Worm (Caenorhabditis elegans): Measurements from ENCODE around the gene pat-2.

The pat-2 gene

ce11 chrIII:8797211-8797733 is 21.4 kb upstream of the pat-2 start:
- TF ChIP-seq tbx-2 (tag; optimal IDR thresholded peaks at IDR 0.05): peak; percentile 75
- no peak for TF ChIP-seq ZK546.5 (tag; optimal IDR thresholded peaks at IDR 0.05)
- TF ChIP-seq nhr-67 (tag; optimal IDR thresholded peaks at IDR 0.05): no peak
- no peak for TF ChIP-seq nhr-12 (tag; optimal IDR thresholded peaks at IDR 0.05)
- peak; percentile 93 for TF ChIP-seq lin-39 (tag; optimal IDR thresholded peaks at IDR 0.05)
- peak in 1 of 3 experiments; percentile 74 for TF ChIP-seq elt-3 (tag; optimal IDR thresholded peaks at IDR 0.05)
- peak; percentile 43 for TF ChIP-seq pha-4 (tag; optimal IDR thresholded peaks at IDR 0.05)
- TF ChIP-seq lsy-12 (tag; optimal IDR thresholded peaks at IDR 0.05): peak; percentile 81
- TF ChIP-seq nhr-237 (tag; optimal IDR thresholded peaks at IDR 0.05): no peak
- peak; percentile 44 for TF ChIP-seq R02D3.7 (tag; optimal IDR thresholded peaks at IDR 0.05)
- peak; percentile 43 for TF ChIP-seq fos-1 (tag; optimal IDR thresholded peaks at IDR 0.05)
- TF ChIP-seq nfya-1 (tag; optimal IDR thresholded peaks at IDR 0.05; ENCODE audit: insufficient read depth): peak; percentile 89
- peak; percentile 75 for TF ChIP-seq snpc-4 (tag; optimal IDR thresholded peaks at IDR 0.05)
- no peak for TF ChIP-seq ceh-9 (tag; optimal IDR thresholded peaks at IDR 0.05)
- peak; percentile 68 for TF ChIP-seq nhr-23 (tag; optimal IDR thresholded peaks at IDR 0.05)
- peak; percentile 71 for TF ChIP-seq unc-62 (GFP tag; optimal IDR thresholded peaks at IDR 0.05)
- peak; percentile 96 for TF ChIP-seq pqm-1 (tag; optimal IDR thresholded peaks at IDR 0.05)
- TF ChIP-seq mml-1 (tag; optimal IDR thresholded peaks at IDR 0.05): no peak
- peak; percentile 90 for TF ChIP-seq mdl-1 (tag; optimal IDR thresholded peaks at IDR 0.05)
- peak; percentile 87 for TF ChIP-seq nhr-43 (tag; optimal IDR thresholded peaks at IDR 0.05; ENCODE audit: poor library complexity, severe bottlenecking)
- no peak for TF ChIP-seq ceh-16 (tag; optimal IDR thresholded peaks at IDR 0.05)
- peak; percentile 36 for TF ChIP-seq nhr-76 (tag; optimal IDR thresholded peaks at IDR 0.05)
- TF ChIP-seq lin-15B (tag; optimal IDR thresholded peaks at IDR 0.05): peak; percentile 49
- TF ChIP-seq fkh-10 (GFP tag; optimal IDR thresholded peaks at IDR 0.05): peak; percentile 73
- peak; percentile 76 for TF ChIP-seq skn-1 (tag; optimal IDR thresholded peaks at IDR 0.05)
- peak; percentile 18 for TF ChIP-seq nhr-77 (tag; optimal IDR thresholded peaks at IDR 0.05)
- TF ChIP-seq elt-1 (tag; optimal IDR thresholded peaks at IDR 0.05): peak; percentile 59
- TF ChIP-seq nhr-25 (tag; optimal IDR thresholded peaks at IDR 0.05): peak; percentile 92
- peak; percentile 27 for TF ChIP-seq egl-27 (tag; optimal IDR thresholded peaks at IDR 0.05)
- TF ChIP-seq ceh-82 (tag; optimal IDR thresholded peaks at IDR 0.05): peak; percentile 42
- peak; percentile 83 for TF ChIP-seq ceh-28 (tag; optimal IDR thresholded peaks at IDR 0.05)
- no peak for TF ChIP-seq ztf-4 (tag; optimal IDR thresholded peaks at IDR 0.05)
- TF ChIP-seq egl-5 (tag; optimal IDR thresholded peaks at IDR 0.05): peak; percentile 34
- TF ChIP-seq sea-2 (GFP tag; optimal IDR thresholded peaks at IDR 0.05): peak; percentile 14
- TF ChIP-seq elt-2 (tag; optimal IDR thresholded peaks at IDR 0.05): peak; percentile 96
- peak; percentile 5 for TF ChIP-seq nhr-11 (tag; optimal IDR thresholded peaks at IDR 0.05)
- TF ChIP-seq hmg-11 (tag; optimal IDR thresholded peaks at IDR 0.05): peak; percentile 68
- TF ChIP-seq jun-1 (tag; optimal IDR thresholded peaks at IDR 0.05): peak; percentile 94
- TF ChIP-seq eor-1 (tag; optimal IDR thresholded peaks at IDR 0.05): no peak

ce11 chrIII:8799964-8800795 is 18.5 kb upstream of the pat-2 start, which contains the start of gene F54F2.6:
Gene F54F2.6 (minus strand): TSS chrIII:8800701.
- no peak for TF ChIP-seq skn-1 (tag; optimal IDR thresholded peaks at IDR 0.05)
- peak; percentile 77 for TF ChIP-seq egl-27 (tag; optimal IDR thresholded peaks at IDR 0.05)
- TF ChIP-seq daf-12 (tag; optimal IDR thresholded peaks at IDR 0.05): no peak
- peak; percentile 59 for TF ChIP-seq nhr-43 (tag; optimal IDR thresholded peaks at IDR 0.05; ENCODE audit: poor library complexity, severe bottlenecking)
- TF ChIP-seq eor-1 (tag; optimal IDR thresholded peaks at IDR 0.05): no peak
- peak; percentile 78 for TF ChIP-seq elt-1 (tag; optimal IDR thresholded peaks at IDR 0.05)
- TF ChIP-seq elt-3 (tag; optimal IDR thresholded peaks at IDR 0.05): no peak
- peak; percentile 76 for TF ChIP-seq zag-1 (tag; optimal IDR thresholded peaks at IDR 0.05)
- peak; percentile 88 for TF ChIP-seq lin-39 (tag; optimal IDR thresholded peaks at IDR 0.05)
- TF ChIP-seq snpc-4 (tag; optimal IDR thresholded peaks at IDR 0.05): peak; percentile 75
- no peak for TF ChIP-seq nhr-76 (tag; optimal IDR thresholded peaks at IDR 0.05)
- TF ChIP-seq nhr-28 (tag; optimal IDR thresholded peaks at IDR 0.05): no peak
- no peak for TF ChIP-seq ztf-4 (tag; optimal IDR thresholded peaks at IDR 0.05)
- TF ChIP-seq ceh-28 (tag; optimal IDR thresholded peaks at IDR 0.05): peak; percentile 87
- peak; percentile 40 for TF ChIP-seq ceh-82 (tag; optimal IDR thresholded peaks at IDR 0.05)
- TF ChIP-seq unc-39 (tag; optimal IDR thresholded peaks at IDR 0.05): peak; percentile 44
- peak; percentile 44 for TF ChIP-seq nhr-25 (tag; optimal IDR thresholded peaks at IDR 0.05)
- TF ChIP-seq ZK546.5 (tag; optimal IDR thresholded peaks at IDR 0.05): no peak
- no peak for TF ChIP-seq aly-2 (tag; optimal IDR thresholded peaks at IDR 0.05)
- no peak for TF ChIP-seq ztf-11 (tag; optimal IDR thresholded peaks at IDR 0.05)
- TF ChIP-seq nhr-77 (tag; optimal IDR thresholded peaks at IDR 0.05): peak; percentile 50
- TF ChIP-seq lsy-12 (tag; optimal IDR thresholded peaks at IDR 0.05): peak; percentile 80
- peak; percentile 92 for TF ChIP-seq nfya-1 (tag; optimal IDR thresholded peaks at IDR 0.05; ENCODE audit: insufficient read depth)
- TF ChIP-seq R02D3.7 (tag; optimal IDR thresholded peaks at IDR 0.05): peak; percentile 57
- peak; percentile 38 for TF ChIP-seq pqm-1 (tag; optimal IDR thresholded peaks at IDR 0.05)
- TF ChIP-seq nhr-237 (tag; optimal IDR thresholded peaks at IDR 0.05): no peak
- no peak for TF ChIP-seq ceh-16 (tag; optimal IDR thresholded peaks at IDR 0.05)
- peak; percentile 40 for TF ChIP-seq nhr-23 (tag; optimal IDR thresholded peaks at IDR 0.05)
- TF ChIP-seq jun-1 (tag; optimal IDR thresholded peaks at IDR 0.05): peak; percentile 91
- TF ChIP-seq sea-2 (GFP tag; optimal IDR thresholded peaks at IDR 0.05): peak; percentile 31
- peak; percentile 93 for TF ChIP-seq pha-4 (tag; optimal IDR thresholded peaks at IDR 0.05)
- TF ChIP-seq ceh-9 (tag; optimal IDR thresholded peaks at IDR 0.05): peak; percentile 24
- TF ChIP-seq nhr-12 (tag; optimal IDR thresholded peaks at IDR 0.05): no peak
- peak; percentile 71 for TF ChIP-seq elt-2 (tag; optimal IDR thresholded peaks at IDR 0.05)
- TF ChIP-seq hmg-11 (tag; optimal IDR thresholded peaks at IDR 0.05): peak; percentile 90
- peak; percentile 58 for TF ChIP-seq lin-15B (tag; optimal IDR thresholded peaks at IDR 0.05)

All from whole organism, L3 larva.